Fruit fly (Drosophila melanogaster) whole organism, embryonic: ENCODE measurements around the gene CG11251.

Experiments
- Awh ChIP-seq: fragments of 200-800 bp; sonication (Bioruptor generic); IDR thresholded peaks from 2 replicates; pipeline ENCODE4, ENCODE4 v1.3.6; 2022; ENCODE audit warnings: missing biosample characterization, missing genetic modification characterization
- Blimp-1 ChIP-seq: fragments of 200-800 bp; sonication (Bioruptor generic); optimal IDR thresholded peaks from 3 replicates; lab custom pipeline; 2018; ENCODE audit warnings: missing biosample characterization, missing genetic modification characterization, mild to moderate bottlenecking, moderate library complexity, missing genetic modification reagents
- CG10462 ChIP-seq: fragments of 200-800 bp; sonication (Bioruptor generic); optimal IDR thresholded peaks from 2 replicates; lab custom pipeline; 2016; ENCODE audit warnings: missing biosample characterization, missing genetic modification characterization
- CG12391 ChIP-seq: fragments of 200-800 bp; sonication (Bioruptor generic); optimal IDR thresholded peaks from 3 replicates; lab custom pipeline; 2018; ENCODE audit warnings: missing biosample characterization, mild to moderate bottlenecking, missing genetic modification characterization, moderate library complexity
- CG12659 ChIP-seq: fragments of 200-800 bp; sonication (Bioruptor generic); optimal IDR thresholded peaks from 3 replicates; lab custom pipeline; 2017; ENCODE audit warnings: mild to moderate bottlenecking, missing biosample characterization, missing genetic modification reagents, missing genetic modification characterization
- CG12769 ChIP-seq: fragments of 200-800 bp; sonication (Bioruptor generic); optimal IDR thresholded peaks from 2 replicates; lab custom pipeline; 2019; ENCODE audit warnings: missing biosample characterization, mild to moderate bottlenecking, missing genetic modification characterization, moderate library complexity
- CG13296 ChIP-seq: fragments of 200-800 bp; sonication (Bioruptor generic); optimal IDR thresholded peaks from 3 replicates; lab custom pipeline; 2018; ENCODE audit warnings: missing biosample characterization, mild to moderate bottlenecking, missing genetic modification characterization
- CG15011 ChIP-seq: fragments of 200-800 bp; sonication (Bioruptor generic); optimal IDR thresholded peaks from 3 replicates; lab custom pipeline; 2018; ENCODE audit warnings: missing biosample characterization, mild to moderate bottlenecking, missing genetic modification characterization
- CG16779 ChIP-seq: fragments of 200-800 bp; sonication (Bioruptor generic); IDR thresholded peaks from 2 replicates; pipeline ENCODE4 v1.3.6; 2022; ENCODE audit warnings: missing biosample characterization, missing genetic modification characterization
- CG16813 ChIP-seq: fragments of 200-800 bp; sonication (Bioruptor generic); IDR thresholded peaks from 3 replicates; pipeline ENCODE4 v1.3.6; 2022; ENCODE audit warnings: missing biosample characterization, missing genetic modification characterization; ENCODE audit not compliant: partially characterized antibody
- CG3726 ChIP-seq: fragments of 200-800 bp; sonication (Bioruptor generic); IDR thresholded peaks from 3 replicates; pipeline ENCODE4, ENCODE4 v1.3.6; 2022; ENCODE audit warnings: missing biosample characterization, missing genetic modification characterization
- CG5245 ChIP-seq: fragments of 200-800 bp; sonication (Bioruptor generic); optimal IDR thresholded peaks from 3 replicates; lab custom pipeline; 2016; ENCODE audit warnings: missing biosample characterization, missing genetic modification characterization
- CG6854 ChIP-seq: fragments of 200-800 bp; sonication (Bioruptor generic); optimal IDR thresholded peaks from 3 replicates; lab custom pipeline; 2017; ENCODE audit warnings: missing biosample characterization, mild to moderate bottlenecking, missing genetic modification characterization
- CG7372 ChIP-seq: fragments of 200-800 bp; sonication (Bioruptor generic); IDR thresholded peaks from 2 replicates; pipeline ENCODE4 v1.3.6; 2022; ENCODE audit warnings: missing biosample characterization, missing genetic modification characterization
- CG8281 ChIP-seq: fragments of 200-800 bp; sonication (Bioruptor generic); optimal IDR thresholded peaks from 2 replicates; lab custom pipeline; 2018; ENCODE audit warnings: missing biosample characterization, mild to moderate bottlenecking, missing genetic modification characterization, moderate library complexity
- CG9727 ChIP-seq: fragments of 200-800 bp; sonication (Bioruptor generic); optimal IDR thresholded peaks from 3 replicates; lab custom pipeline; 2017; ENCODE audit warnings: missing biosample characterization, mild to moderate bottlenecking, missing genetic modification characterization
- CTCF ChIP-seq: fragments of 200-800 bp; sonication (Bioruptor generic); optimal IDR thresholded peaks from 2 replicates; lab custom pipeline; 2017; ENCODE audit warnings: missing biosample characterization, mild to moderate bottlenecking, missing genetic modification characterization, moderate library complexity
- CoRest ChIP-seq: fragments of 200-800 bp; sonication (Bioruptor generic); optimal IDR thresholded peaks from 3 replicates; lab custom pipeline; 2018; ENCODE audit warnings: missing biosample characterization, mild to moderate bottlenecking, missing genetic modification characterization, moderate library complexity
- Dref ChIP-seq: fragments of 200-800 bp; sonication (Bioruptor generic); IDR thresholded peaks from 2 replicates; pipeline ENCODE4 v1.3.6; 2022; ENCODE audit warnings: missing biosample characterization, missing genetic modification characterization
- HLH3B ChIP-seq: fragments of 200-800 bp; sonication (Bioruptor generic); IDR thresholded peaks from 2 replicates; pipeline ENCODE4 v1.3.6; 2022; ENCODE audit warnings: missing biosample characterization, missing genetic modification characterization
- Mad ChIP-seq: fragments of 200-800 bp; sonication (Bioruptor generic); optimal IDR thresholded peaks from 2 replicates; lab custom pipeline; 2016; ENCODE audit warnings: missing biosample characterization, missing genetic modification characterization
- Stat92E ChIP-seq, 3 experiments: fragments of >200 bp in 2 of 3; fragments of 200-800 bp in 1 of 3; sonication (Bioruptor generic) in 1 of 3; optimal IDR thresholded peaks; 2 replicates each; lab custom pipeline; 2017 to 2019; ENCODE audit warnings: missing biosample characterization in 3 of 3, missing genetic modification characterization in 3 of 3, mild to moderate bottlenecking in 1 of 3, moderate library complexity in 1 of 3
- Trl ChIP-seq, 3 experiments: fragments of >200 bp in 2 of 3; fragments of 200-800 bp in 1 of 3; sonication (Bioruptor generic) in 1 of 3; optimal IDR thresholded peaks; 2 replicates in 1 of 3; 3 replicates in 2 of 3; lab custom pipeline; 2016 to 2017; ENCODE audit warnings: missing biosample characterization in 1 of 3, missing genetic modification characterization in 1 of 3
- Vsx1 ChIP-seq: fragments of 200-800 bp; sonication (Bioruptor generic); optimal IDR thresholded peaks from 2 replicates; lab custom pipeline; 2017; ENCODE audit warnings: missing biosample characterization, mild to moderate bottlenecking, missing genetic modification characterization, missing genetic modification reagents
- abd-A ChIP-seq: fragments of 200-800 bp; sonication (Bioruptor generic); optimal IDR thresholded peaks from 3 replicates; lab custom pipeline; 2019; ENCODE audit warnings: missing biosample characterization, mild to moderate bottlenecking, missing genetic modification characterization, moderate library complexity
- ara ChIP-seq: fragments of 200-800 bp; sonication (Bioruptor generic); IDR thresholded peaks from 2 replicates; pipeline ENCODE4 v1.3.6; 2022; ENCODE audit warnings: missing biosample characterization, missing genetic modification characterization
- ato ChIP-seq: fragments of 200-800 bp; sonication (Bioruptor generic); IDR thresholded peaks from 2 replicates; pipeline ENCODE4 v1.3.6; 2022; ENCODE audit warnings: missing biosample characterization, missing genetic modification characterization; ENCODE audit not compliant: partially characterized antibody
- crc ChIP-seq: fragments of 200-800 bp; sonication (Bioruptor generic); optimal IDR thresholded peaks from 2 replicates; lab custom pipeline; 2016; ENCODE audit warnings: missing biosample characterization, missing genetic modification characterization
- crp ChIP-seq, 2 experiments: fragments of 200-800 bp; sonication (Bioruptor generic); optimal IDR thresholded peaks; 2 replicates in 1 of 2; 3 replicates in 1 of 2; lab custom pipeline; 2017; ENCODE audit warnings: missing biosample characterization in 2 of 2, missing genetic modification characterization in 2 of 2, mild to moderate bottlenecking in 1 of 2, moderate library complexity in 1 of 2
- grn ChIP-seq: fragments of 200-800 bp; sonication (Bioruptor generic); optimal IDR thresholded peaks from 3 replicates; lab custom pipeline; 2017; ENCODE audit warnings: missing biosample characterization, missing genetic modification characterization
- gsb-n ChIP-seq: fragments of 200-800 bp; sonication (Bioruptor generic); optimal IDR thresholded peaks from 3 replicates; lab custom pipeline; 2018; ENCODE audit warnings: missing biosample characterization, mild to moderate bottlenecking, missing genetic modification characterization
- oc ChIP-seq: fragments of 200-800 bp; sonication (Bioruptor generic); optimal IDR thresholded peaks from 2 replicates; lab custom pipeline; 2018; ENCODE audit warnings: missing biosample characterization, mild to moderate bottlenecking, missing genetic modification characterization, moderate library complexity
- odd ChIP-seq: fragments of 200-800 bp; sonication (Bioruptor generic); optimal IDR thresholded peaks from 2 replicates; lab custom pipeline; 2017; ENCODE audit warnings: missing biosample characterization, mild to moderate bottlenecking, missing genetic modification characterization
- ro ChIP-seq: fragments of 200-800 bp; sonication (Bioruptor generic); IDR thresholded peaks from 2 replicates; pipeline ENCODE4 v1.3.6; 2022; ENCODE audit warnings: missing biosample characterization, missing genetic modification characterization
- sim ChIP-seq: fragments of 200-800 bp; sonication (Bioruptor generic); IDR thresholded peaks from 2 replicates; pipeline ENCODE4 v1.3.6; 2022; ENCODE audit warnings: missing biosample characterization, missing genetic modification characterization
- vvl ChIP-seq: fragments of 200-800 bp; sonication (Bioruptor generic); IDR thresholded peaks from 2 replicates; pipeline ENCODE4 v1.3.6; 2022; ENCODE audit warnings: missing biosample characterization, missing genetic modification characterization

The CG11251 gene

DNA sequence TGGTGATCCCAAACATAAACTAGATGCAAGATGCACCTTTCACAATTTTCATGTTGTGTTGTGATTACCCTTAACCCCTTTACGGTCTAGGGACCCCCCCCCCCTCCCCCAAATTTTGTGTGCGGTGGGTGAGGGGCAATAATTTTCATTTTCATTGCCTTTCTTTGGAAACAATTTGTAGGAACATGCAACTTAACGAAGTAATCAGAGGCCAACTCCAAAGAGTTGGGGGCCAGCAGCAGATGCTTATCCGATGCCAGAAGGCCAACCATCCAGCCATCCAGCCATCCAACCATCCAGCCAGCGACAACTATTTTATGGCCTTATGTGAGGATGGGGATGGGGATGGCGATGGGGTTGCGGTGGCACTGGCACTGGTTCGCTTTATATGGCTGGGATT lies 24.8 kb downstream of the CG11251 start:
- TF ChIP-seq Trl (optimal IDR thresholded peaks at IDR 0.05; lab: Kevin White, UChicago) (no peak), Trl (GFP tag; optimal IDR thresholded peaks at IDR 0.05; lab: Kevin White, UChicago) (no peak), grn (peak; percentile 67), Stat92E (GFP tag; optimal IDR thresholded peaks at IDR 0.05; lab: Kevin White, UChicago) (peak in 1 of 3 experiments; percentile 92), CG8281 (peak; percentile 9), Awh (peak; percentile 9; the same call in 1 of the 2 replicates), crp (GFP tag; optimal IDR thresholded peaks at IDR 0.05; lab: Kevin White, UChicago) (no peak), CG16813 (GFP tag; lab: Robert Waterston, UW) (0 out of 3 replicates have a peak, but pooled peaks have one; percentile 13)

DNA sequence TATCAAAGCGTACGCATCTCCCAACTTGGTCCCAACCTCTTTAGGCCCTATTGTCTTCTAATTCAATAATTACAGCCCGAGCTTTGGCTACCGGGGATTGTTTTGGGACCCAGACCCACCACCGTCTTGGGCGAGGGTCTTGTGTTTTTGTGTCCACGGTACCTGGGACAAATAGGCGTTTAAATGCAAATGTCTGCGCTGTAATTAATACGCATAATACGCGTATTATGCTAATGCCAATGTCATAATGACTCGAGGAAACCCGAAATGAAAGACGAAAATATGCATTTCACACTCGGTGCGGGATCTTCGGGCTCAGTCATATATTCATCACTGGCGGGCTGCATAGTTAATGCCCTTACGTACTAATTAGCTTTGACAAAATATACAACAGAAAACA lies 25.4 kb downstream of the CG11251 start:
- TF ChIP-seq abd-A (tag; lab: Kevin White, UChicago) (peak; percentile 42), crc (GFP tag; lab: Kevin White, UChicago) (no peak), oc (tag; lab: Kevin White, UChicago) (peak; percentile 76), ato (GFP tag; lab: Robert Waterston, UW) (no peak), CG9727 (no peak), CTCF (no peak), sim (no peak), CG3726 (GFP tag; lab: Robert Waterston, UW) (no peak), vvl (GFP tag; lab: Robert Waterston, UW) (peak; percentile 79; the same call in 1 of the 2 replicates), Awh (peak; percentile 71), HLH3B (GFP tag; lab: Robert Waterston, UW) (no peak), odd (no peak), CG10462 (no peak), CG6854 (GFP tag; lab: Kevin White, UChicago) (no peak), ro (GFP tag; lab: Robert Waterston, UW) (no peak), Mad (GFP tag; lab: Kevin White, UChicago) (no peak), ara (GFP tag; lab: Robert Waterston, UW) (no peak), crp (GFP tag; optimal IDR thresholded peaks at IDR 0.05; lab: Kevin White, UChicago) (no peak), Vsx1 (GFP tag; lab: Kevin White, UChicago) (peak; percentile 26), gsb-n (tag; lab: Kevin White, UChicago) (peak; percentile 33), CG12769 (no peak), Dref (GFP tag; lab: Robert Waterston, UW) (no peak), CG12391 (tag; lab: Kevin White, UChicago) (no peak)

DNA sequence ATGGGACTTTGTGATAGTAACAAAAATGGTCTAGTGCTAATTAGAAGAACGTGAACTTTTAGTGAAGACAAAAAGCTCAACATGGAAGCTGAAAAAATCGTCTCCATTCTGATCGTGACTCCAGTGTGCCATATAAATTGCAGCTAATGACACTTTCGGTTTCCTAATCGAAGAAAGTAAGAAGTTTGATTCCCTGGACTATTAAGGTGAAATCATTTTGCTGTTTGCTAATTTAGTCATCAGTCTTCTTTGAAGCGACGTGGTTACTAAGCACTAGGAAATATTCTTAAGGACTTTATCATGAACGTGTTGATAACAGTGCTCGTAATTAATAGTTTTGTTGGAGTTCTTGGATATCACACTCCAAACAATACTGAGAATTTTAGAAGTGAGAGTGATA lies 27.0 kb downstream of the CG11251 start, which contains the start of gene CG34429:
Gene CG34429 (plus strand): TSS at position 301 of the 400 bp plus-strand sequence.
- TF ChIP-seq CoRest (tag; lab: Kevin White, UChicago) (no peak), CG5245 (GFP tag; lab: Kevin White, UChicago) (no peak), CG13296 (GFP tag; lab: Kevin White, UChicago) (no peak), CG15011 (GFP tag; lab: Kevin White, UChicago) (no peak), CG12659 (GFP tag; lab: Kevin White, UChicago) (no peak), CG7372 (GFP tag; lab: Robert Waterston, UW) (no peak), Blimp-1 (GFP tag; lab: Kevin White, UChicago) (peak; percentile 48), CG16779 (GFP tag; lab: Robert Waterston, UW) (no peak)
